Worm (Caenorhabditis elegans) whole organism, early embryonic: ENCODE results near the gene F10G7.9.

Source experiments
- aly-1 ChIP-seq: sonication (generic microtip); optimal IDR thresholded peaks from 2 replicates; lab custom pipeline; 2016; ENCODE audit warnings: missing genetic modification characterization, missing compliant biosample characterization
- ama-1 ChIP-seq: fragments of 150-350 bp; optimal IDR thresholded peaks from 2 replicates; lab custom pipeline; 2014
- ets-7 ChIP-seq: sonication (generic microtip); optimal IDR thresholded peaks from 2 replicates; lab custom pipeline; 2016; ENCODE audit warnings: missing genotype, missing genetic modification characterization, missing compliant biosample characterization

- TF ChIP-seq ets-7 (tag; lab: Kevin White, UChicago): no peak
- TF ChIP-seq aly-1 (tag; lab: Kevin White, UChicago): no peak
- no peak for TF ChIP-seq ama-1 (lab: Kevin White, UChicago)
These were observed 43.3 kb upstream of the F10G7.9 start, which contains the start of gene F41C3.2 for ce11 chrII:4749581-4749980.
